Fruit fly (Drosophila melanogaster): ENCODE results near the gene CG12590.

Gene CG12590

dm6 chr3R:5126884-5127283 is 32.5 kb upstream of the CG12590 start (continued):
- 0 out of 2 replicates have a peak, but pooled peaks have one; percentile 50 for TF ChIP-seq CG17612 (GFP tag; IDR thresholded peaks at IDR 0.05)
- TF ChIP-seq CG17568 (GFP tag; optimal IDR thresholded peaks at IDR 0.05), result no peak
- TF ChIP-seq sens-2 (GFP tag; IDR thresholded peaks at IDR 0.05), result no peak
- TF ChIP-seq cwo (GFP tag; optimal IDR thresholded peaks at IDR 0.05), result no peak
- no peak for TF ChIP-seq Tbp (GFP tag; optimal IDR thresholded peaks at IDR 0.05)
- TF ChIP-seq Elba2 (GFP tag; optimal IDR thresholded peaks at IDR 0.05), result peak; percentile 40
- TF ChIP-seq CG13424 (tag; optimal IDR thresholded peaks at IDR 0.05), result peak; percentile 55
- no peak for TF ChIP-seq bowl (GFP tag; IDR thresholded peaks at IDR 0.05)
- peak; percentile 49; the same call in 1 of the 2 replicates for TF ChIP-seq H2.0 (GFP tag; IDR thresholded peaks at IDR 0.05)
- 0 out of 3 replicates have a peak, but pooled peaks have one; percentile 32 for TF ChIP-seq otp (GFP tag; IDR thresholded peaks at IDR 0.05)
- peak; percentile 74 for TF ChIP-seq Blimp-1 (GFP tag; optimal IDR thresholded peaks at IDR 0.05)
- no peak for TF ChIP-seq CG3838 (GFP tag; optimal IDR thresholded peaks at IDR 0.05)
- no peak for TF ChIP-seq nom (GFP tag; optimal IDR thresholded peaks at IDR 0.05)
- TF ChIP-seq Lhr (GFP tag; optimal IDR thresholded peaks at IDR 0.05), result peak; percentile 95
- TF ChIP-seq CG42726 (GFP tag; IDR thresholded peaks at IDR 0.05; ENCODE audit: partially characterized antibody), result peak; percentile 83
- TF ChIP-seq p53 (GFP tag; optimal IDR thresholded peaks at IDR 0.05), result peak; percentile 67
- TF ChIP-seq BtbVII (GFP tag; optimal IDR thresholded peaks at IDR 0.05), result peak; percentile 20
- TF ChIP-seq Hr78 (GFP tag; optimal IDR thresholded peaks at IDR 0.05), result no peak
- TF ChIP-seq salm (tag; optimal IDR thresholded peaks at IDR 0.05), result no peak
- peak; percentile 72 for TF ChIP-seq CG15696 (tag; optimal IDR thresholded peaks at IDR 0.05)
- TF ChIP-seq CG12236 (GFP tag; optimal IDR thresholded peaks at IDR 0.05), result no peak
- TF ChIP-seq CG7556 (GFP tag; optimal IDR thresholded peaks at IDR 0.05), result no peak
- no peak for TF ChIP-seq D19B (GFP tag; optimal IDR thresholded peaks at IDR 0.05)
- TF ChIP-seq tll (GFP tag; optimal IDR thresholded peaks at IDR 0.05), result peak in 1 of 2 experiments; percentile 34
- TF ChIP-seq CG7963 (GFP tag; IDR thresholded peaks at IDR 0.05; ENCODE audit: partially characterized antibody), result no peak
- peak; percentile 28 for TF ChIP-seq ftz-f1 (GFP tag; optimal IDR thresholded peaks at IDR 0.05)
- peak; percentile 29 for TF ChIP-seq ATbp (GFP tag; optimal IDR thresholded peaks at IDR 0.05)
- TF ChIP-seq gro (GFP tag; optimal IDR thresholded peaks at IDR 0.05), result peak; percentile 79
- TF ChIP-seq Nf-YA (GFP tag; IDR thresholded peaks at IDR 0.05), result no peak
- peak; percentile 42; the same call in 1 of the 2 replicates for TF ChIP-seq cas (GFP tag; IDR thresholded peaks at IDR 0.05)
- peak; percentile 80 for TF ChIP-seq nmo (GFP tag; optimal IDR thresholded peaks at IDR 0.05)
- TF ChIP-seq CG1832 (GFP tag; optimal IDR thresholded peaks at IDR 0.05), result no peak
- TF ChIP-seq Oaz (GFP tag; IDR thresholded peaks at IDR 0.05), result 0 out of 2 replicates have a peak, but pooled peaks have one; percentile 16
- peak; percentile 60 for TF ChIP-seq CG15269 (tag; optimal IDR thresholded peaks at IDR 0.05)
- no peak for TF ChIP-seq disco-r (GFP tag; optimal IDR thresholded peaks at IDR 0.05)
- no peak for TF ChIP-seq crc (GFP tag; optimal IDR thresholded peaks at IDR 0.05)
- TF ChIP-seq CrebB (tag; optimal IDR thresholded peaks at IDR 0.05), result no peak
- peak; percentile 33 for TF ChIP-seq ERR (GFP tag; optimal IDR thresholded peaks at IDR 0.05)
- TF ChIP-seq CG32532 (GFP tag; IDR thresholded peaks at IDR 0.05), result peak; percentile 85
- no peak for TF ChIP-seq Taf1 (GFP tag; IDR thresholded peaks at IDR 0.05)
- peak; percentile 95 for TF ChIP-seq HmgD (GFP tag; optimal IDR thresholded peaks at IDR 0.05)
- TF ChIP-seq zen2 (GFP tag; IDR thresholded peaks at IDR 0.05; ENCODE audit: partially characterized antibody), result no peak
- peak; percentile 33 for TF ChIP-seq Deaf1 (tag; optimal IDR thresholded peaks at IDR 0.05)
- no peak for TF ChIP-seq CG4360 (GFP tag; IDR thresholded peaks at IDR 0.05)
- TF ChIP-seq dimm (GFP tag; IDR thresholded peaks at IDR 0.05), result no peak
- TF ChIP-seq bigmax (GFP tag; optimal IDR thresholded peaks at IDR 0.05), result no peak
- TF ChIP-seq CG15479 (GFP tag; optimal IDR thresholded peaks at IDR 0.05), result no peak
- TF ChIP-seq CG10654 (GFP tag; optimal IDR thresholded peaks at IDR 0.05), result peak; percentile 64
- peak; percentile 52 for TF ChIP-seq twi (tag; optimal IDR thresholded peaks at IDR 0.05)
- TF ChIP-seq CG3281 (GFP tag; optimal IDR thresholded peaks at IDR 0.05), result peak; percentile 3
